Worm (Caenorhabditis elegans) whole organism, L1 larva: ENCODE data around the gene mtcu-2.

Experiments used
- C16A3.4 ChIP-seq: fragments of 150-350 bp; optimal IDR thresholded peaks from 2 replicates; lab custom pipeline; 2014; ENCODE audit warnings: missing biosample characterization, missing genetic modification characterization
- aha-1 ChIP-seq: fragments of 150-350 bp; optimal IDR thresholded peaks from 2 replicates; lab custom pipeline; 2014; ENCODE audit warnings: missing biosample characterization, missing genetic modification characterization
- blmp-1 ChIP-seq: fragments of 150-350 bp; optimal IDR thresholded peaks from 2 replicates; lab custom pipeline; 2014; ENCODE audit warnings: missing biosample characterization, missing genetic modification characterization
- ceh-82 ChIP-seq, 3 experiments: fragments of 150-350 bp in 1 of 3; sonication (generic microtip) in 2 of 3; optimal IDR thresholded peaks; 2 replicates each; lab custom pipeline; 2014 to 2017; ENCODE audit warnings: missing biosample characterization in 3 of 3, missing genetic modification characterization in 3 of 3
- ceh-88 ChIP-seq: fragments of 200-800 bp; sonication (Bioruptor generic); IDR thresholded peaks from 2 replicates; pipeline ENCODE4 v1.3.6; 2022; ENCODE audit warnings: missing genetic modification characterization, missing compliant biosample characterization
- dpl-1 ChIP-seq, 3 experiments: fragments of 150-350 bp in 2 of 3; sonication (generic microtip) in 1 of 3; optimal IDR thresholded peaks; 2 replicates each; lab custom pipeline; 2014 to 2017; ENCODE audit warnings: missing biosample characterization in 3 of 3, missing genetic modification characterization in 3 of 3, missing genetic modification reagents in 3 of 3
- efl-1 ChIP-seq, 4 experiments: fragments of 150-350 bp; optimal IDR thresholded peaks in 3 of 4; peaks in 1 of 4; 1 replicate in 1 of 4; 2 replicates in 3 of 4; lab custom pipeline; 2014; ENCODE audit warnings: missing biosample characterization in 2 of 4, missing genetic modification characterization in 2 of 4, missing genetic modification reagents in 2 of 4
- egl-13 ChIP-seq: sonication (generic microtip); optimal IDR thresholded peaks from 2 replicates; lab custom pipeline; 2016; ENCODE audit warnings: missing genotype, missing genetic modification reagents, missing genetic modification characterization, missing compliant biosample characterization
- egl-27 ChIP-seq, 2 experiments: fragments of 150-350 bp in 1 of 2; sonication (generic microtip); optimal IDR thresholded peaks; 3 replicates each; lab custom pipeline; 2017 to 2018; ENCODE audit warnings: missing biosample characterization in 2 of 2, missing genetic modification characterization in 2 of 2, missing genetic modification reagents in 2 of 2
- elt-3 ChIP-seq, 6 experiments: fragments of 150-350 bp in 1 of 6; sonication (generic microtip); optimal IDR thresholded peaks; 2 replicates each; lab custom pipeline; 2017 to 2018; ENCODE audit warnings: missing biosample characterization in 6 of 6, missing genetic modification characterization in 6 of 6, inconsistent platforms in 1 of 6
- ets-5 ChIP-seq: fragments of 200-800 bp; sonication (Bioruptor generic); IDR thresholded peaks from 2 replicates; pipeline ENCODE4 v1.3.6; 2022; ENCODE audit warnings: missing genetic modification characterization, missing compliant biosample characterization
- fos-1 ChIP-seq: fragments of 150-350 bp; optimal IDR thresholded peaks from 2 replicates; lab custom pipeline; 2014; ENCODE audit warnings: missing biosample characterization, missing genetic modification characterization
- grh-1 ChIP-seq: fragments of 200-800 bp; sonication (Bioruptor generic); IDR thresholded peaks from 2 replicates; pipeline ENCODE4 v1.3.6; 2022; ENCODE audit warnings: missing genetic modification reagents, missing genetic modification characterization, missing compliant biosample characterization
- hlh-4 ChIP-seq: sonication (generic microtip); optimal IDR thresholded peaks from 2 replicates; lab custom pipeline; 2016; ENCODE audit warnings: mild to moderate bottlenecking, missing genetic modification characterization, missing compliant biosample characterization
- hpl-2 ChIP-seq: fragments of 150-350 bp; optimal IDR thresholded peaks from 2 replicates; lab custom pipeline; 2014; ENCODE audit warnings: missing biosample characterization, missing genetic modification reagents, missing genetic modification characterization
- irx-1 ChIP-seq: sonication (generic microtip); optimal IDR thresholded peaks from 2 replicates; lab custom pipeline; 2016; ENCODE audit warnings: missing genetic modification characterization, missing compliant biosample characterization
- isw-1 ChIP-seq: fragments of 200-800 bp; sonication (Bioruptor generic); IDR thresholded peaks from 2 replicates; pipeline ENCODE4 v1.3.6; 2022; ENCODE audit warnings: missing genetic modification characterization, missing compliant biosample characterization
- lin-13 ChIP-seq: fragments of 150-350 bp; optimal IDR thresholded peaks from 2 replicates; lab custom pipeline; 2014; ENCODE audit warnings: missing biosample characterization, missing genetic modification reagents, missing genetic modification characterization
- lin-35 ChIP-seq, 2 experiments: fragments of 150-350 bp; optimal IDR thresholded peaks; 2 replicates each; lab custom pipeline; 2014; ENCODE audit warnings: missing biosample characterization in 2 of 2, missing genetic modification characterization in 2 of 2, missing genetic modification reagents in 2 of 2
- lin-39 ChIP-seq: fragments of 150-350 bp; optimal IDR thresholded peaks from 2 replicates; lab custom pipeline; 2014; ENCODE audit warnings: missing biosample characterization, missing genetic modification reagents, missing genetic modification characterization
- lir-3 ChIP-seq: sonication (generic microtip); optimal IDR thresholded peaks from 2 replicates; lab custom pipeline; 2016; ENCODE audit warnings: mild to moderate bottlenecking, missing genetic modification characterization, moderate library complexity, missing compliant biosample characterization; ENCODE audit not compliant: poor library complexity
- lsy-2 ChIP-seq, 2 experiments: fragments of 150-350 bp; optimal IDR thresholded peaks; 2 replicates each; lab custom pipeline; 2014; ENCODE audit warnings: missing biosample characterization in 2 of 2, missing genetic modification characterization in 2 of 2
- mab-9 ChIP-seq: fragments of 200-800 bp; sonication (Bioruptor generic); IDR thresholded peaks from 2 replicates; pipeline ENCODE4 v1.3.6; 2022; ENCODE audit warnings: missing genetic modification reagents, missing genetic modification characterization, missing compliant biosample characterization
- mef-2 ChIP-seq: fragments of 150-350 bp; optimal IDR thresholded peaks from 2 replicates; lab custom pipeline; 2014; ENCODE audit warnings: missing biosample characterization, missing genetic modification characterization
- nhr-12 ChIP-seq: sonication (generic microtip); optimal IDR thresholded peaks from 2 replicates; lab custom pipeline; 2017; ENCODE audit warnings: missing biosample characterization, missing genetic modification characterization
- nhr-19 ChIP-seq: fragments of 200-800 bp; sonication (Bioruptor generic); conservative IDR thresholded peaks from 2 replicates; pipeline ENCODE4 v1.3.6; 2022; ENCODE audit warnings: missing genetic modification characterization, missing compliant biosample characterization
- nhr-20 ChIP-seq: sonication (generic microtip); optimal IDR thresholded peaks from 2 replicates; lab custom pipeline; 2016; ENCODE audit warnings: mild to moderate bottlenecking, missing genetic modification characterization, missing compliant biosample characterization
- nhr-28 ChIP-seq: fragments of 150-350 bp; optimal IDR thresholded peaks from 2 replicates; lab custom pipeline; 2014; ENCODE audit warnings: missing biosample characterization, missing genetic modification characterization
- nhr-47 ChIP-seq: sonication (generic microtip); optimal IDR thresholded peaks from 2 replicates; lab custom pipeline; 2016; ENCODE audit warnings: mild to moderate bottlenecking, missing genetic modification characterization, moderate library complexity, missing compliant biosample characterization
- nhr-71 ChIP-seq: sonication (generic microtip); optimal IDR thresholded peaks from 2 replicates; lab custom pipeline; 2016; ENCODE audit warnings: mild to moderate bottlenecking, missing genetic modification characterization, moderate library complexity, missing compliant biosample characterization
- nhr-76 ChIP-seq: sonication (generic microtip); optimal IDR thresholded peaks from 2 replicates; lab custom pipeline; 2017; ENCODE audit warnings: missing biosample characterization, missing genetic modification characterization
- nhr-77 ChIP-seq: fragments of 150-350 bp; optimal IDR thresholded peaks from 2 replicates; lab custom pipeline; 2014; ENCODE audit warnings: missing biosample characterization, missing genetic modification characterization
- pax-3 ChIP-seq: fragments of 200-800 bp; sonication (Bioruptor generic); optimal IDR thresholded peaks from 2 replicates; lab custom pipeline; 2018; ENCODE audit warnings: mild to moderate bottlenecking, missing genetic modification characterization, moderate library complexity, missing compliant biosample characterization
- pqm-1 ChIP-seq: sonication (generic microtip); optimal IDR thresholded peaks from 3 replicates; lab custom pipeline; 2017; ENCODE audit warnings: missing biosample characterization, missing genetic modification characterization
- snu-23 ChIP-seq: sonication (generic microtip); optimal IDR thresholded peaks from 2 replicates; lab custom pipeline; 2016; ENCODE audit warnings: missing genetic modification characterization, missing compliant biosample characterization
- sox-4 ChIP-seq: sonication (generic microtip); optimal IDR thresholded peaks from 2 replicates; lab custom pipeline; 2016; ENCODE audit warnings: missing genetic modification characterization, missing compliant biosample characterization
- sup-37 ChIP-seq: fragments of 200-800 bp; sonication (Bioruptor generic); optimal IDR thresholded peaks from 2 replicates; lab custom pipeline; 2018; ENCODE audit warnings: mild to moderate bottlenecking, missing genetic modification characterization, missing compliant biosample characterization
- tbx-2 ChIP-seq: sonication (generic microtip); optimal IDR thresholded peaks from 2 replicates; lab custom pipeline; 2016; ENCODE audit warnings: missing genetic modification characterization, missing compliant biosample characterization
- tlp-1 ChIP-seq: fragments of 150-350 bp; optimal IDR thresholded peaks from 2 replicates; lab custom pipeline; 2014; ENCODE audit warnings: missing biosample characterization, missing genetic modification characterization
- unc-86 ChIP-seq: sonication (generic microtip); optimal IDR thresholded peaks from 2 replicates; lab custom pipeline; 2016; ENCODE audit warnings: missing genetic modification characterization, missing compliant biosample characterization
- unc-98 ChIP-seq: fragments of 200-800 bp; sonication (Bioruptor generic); IDR thresholded peaks from 2 replicates; pipeline ENCODE4 v1.3.6; 2022; ENCODE audit warnings: missing genetic modification characterization, missing compliant biosample characterization
- vab-15 ChIP-seq: sonication (generic microtip); optimal IDR thresholded peaks from 2 replicates; lab custom pipeline; 2017; ENCODE audit warnings: missing genotype, mild to moderate bottlenecking, missing genetic modification characterization, missing compliant biosample characterization
- zag-1 ChIP-seq: fragments of 150-350 bp; optimal IDR thresholded peaks from 2 replicates; lab custom pipeline; 2014; ENCODE audit warnings: missing biosample characterization, missing genetic modification characterization

mtcu-2 gene

DNA sequence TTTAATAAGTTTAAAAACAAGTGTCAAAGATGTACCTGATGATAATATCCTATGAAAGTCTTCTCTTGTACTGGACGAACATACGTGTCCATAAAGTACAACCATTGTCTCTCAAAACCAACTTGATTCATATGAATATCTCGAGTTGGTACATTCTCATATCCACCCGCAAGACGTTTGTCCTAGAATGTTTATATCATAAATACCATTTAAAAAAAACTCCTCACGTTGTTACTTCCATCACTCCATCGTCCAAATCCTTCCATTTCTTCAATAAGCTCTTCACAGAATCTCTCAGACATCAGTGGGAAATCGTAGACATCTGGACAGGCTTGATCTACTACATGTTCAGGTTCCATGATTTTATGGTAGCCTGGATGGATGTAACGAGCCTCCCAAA, 2.4 kb upstream of the mtcu-2 start:
- no peak for TF ChIP-seq efl-1 (optimal IDR thresholded peaks at IDR 0.05; lab: Kevin White, UChicago)
- TF ChIP-seq efl-1 (GFP tag; optimal IDR thresholded peaks at IDR 0.05 in 1 of 2; lab: Kevin White, UChicago), result peak in 1 of 2 experiments; percentile 28
- TF ChIP-seq vab-15 (tag; lab: Kevin White, UChicago), result no peak

DNA sequence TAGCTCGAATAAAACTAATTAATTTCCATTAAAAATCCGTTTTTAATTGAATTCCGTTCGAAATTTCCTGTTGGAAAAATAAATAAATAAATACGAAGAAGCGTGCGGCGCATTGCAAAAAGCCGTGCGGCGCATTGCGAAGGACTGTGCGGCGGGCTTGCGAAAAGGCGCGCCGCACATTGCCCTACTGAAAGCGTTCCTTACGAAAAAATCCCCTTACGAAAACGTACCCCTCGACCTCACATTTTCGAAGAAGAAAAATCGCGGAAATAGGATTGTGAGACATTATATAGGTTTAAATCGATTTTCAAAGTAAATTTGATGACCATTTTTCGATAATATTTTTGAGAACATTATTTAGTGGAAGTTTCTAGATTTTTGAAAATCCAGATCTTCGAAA, 1.8 kb upstream of the mtcu-2 start:
- TF ChIP-seq nhr-19 (GFP tag; lab: Robert Waterston, UW) (peak; percentile 81), efl-1 (optimal IDR thresholded peaks at IDR 0.05; lab: Kevin White, UChicago) (peak in 1 of 2 experiments; percentile 4), efl-1 (GFP tag; optimal IDR thresholded peaks at IDR 0.05 in 1 of 2; lab: Kevin White, UChicago) (peak in 1 of 2 experiments; percentile 87), grh-1 (GFP tag; lab: Robert Waterston, UW) (peak; percentile 63), ceh-88 (GFP tag; lab: Robert Waterston, UW) (peak; percentile 70), lsy-2 (tag; optimal IDR thresholded peaks at IDR 0.05; lab: Kevin White, UChicago) (peak in 1 of 2 experiments; percentile 28), unc-98 (peak; percentile 16; the same call in 1 of the 2 replicates), C16A3.4 (tag; lab: Kevin White, UChicago) (peak; percentile 8), isw-1 (GFP tag; lab: Robert Waterston, UW) (peak; percentile 77), mab-9 (GFP tag; lab: Robert Waterston, UW) (0 out of 2 replicates have a peak, but pooled peaks have one; percentile 15), nhr-71 (tag; lab: Kevin White, UChicago) (peak; percentile 16), dpl-1 (GFP tag; optimal IDR thresholded peaks at IDR 0.05; lab: Kevin White, UChicago) (peak in 1 of 3 experiments; percentile 17), nhr-47 (tag; lab: Kevin White, UChicago) (peak; percentile 15)

ce11 chrII:10029890-10030289, 3.1 kb downstream of the mtcu-2 start, which contains the start of gene ttc-36:
Gene ttc-36 (plus strand): TSS chrII:10030190.
- TF ChIP-seq zag-1 (no peak), hpl-2 (GFP tag; lab: Kevin White, UChicago) (no peak), ceh-82 (tag; optimal IDR thresholded peaks at IDR 0.05; lab: Kevin White, UChicago) (no peak), lin-39 (tag; lab: Kevin White, UChicago) (no peak), pax-3 (tag; lab: Kevin White, UChicago) (no peak), hlh-4 (tag; lab: Kevin White, UChicago) (no peak), egl-13 (tag; lab: Kevin White, UChicago) (no peak), nhr-19 (GFP tag; lab: Robert Waterston, UW) (no peak)
- TF ChIP-seq, all 84 proteins: peak for 0

ce11 chrII:10029044-10029443, 4.0 kb downstream of the mtcu-2 start:
- TF ChIP-seq aha-1 (tag; lab: Kevin White, UChicago), result no peak
- no peak for TF ChIP-seq dpl-1 (GFP tag; optimal IDR thresholded peaks at IDR 0.05; lab: Kevin White, UChicago)
- TF ChIP-seq tlp-1 (tag; lab: Kevin White, UChicago), result no peak
- no peak for TF ChIP-seq ceh-82 (tag; optimal IDR thresholded peaks at IDR 0.05; lab: Kevin White, UChicago)
- no peak for TF ChIP-seq mab-9 (GFP tag; lab: Robert Waterston, UW)
- TF ChIP-seq irx-1 (tag; lab: Kevin White, UChicago), result no peak
- peak in 1 of 2 experiments; percentile 8 for TF ChIP-seq lsy-2 (tag; optimal IDR thresholded peaks at IDR 0.05; lab: Kevin White, UChicago)
- TF ChIP-seq elt-3 (tag; optimal IDR thresholded peaks at IDR 0.05; lab: Kevin White, UChicago), result peak in 4 of 6 experiments; percentile 24 to 85 (median 59)
- no peak for TF ChIP-seq fos-1 (tag; lab: Kevin White, UChicago)
- no peak for TF ChIP-seq nhr-47 (tag; lab: Kevin White, UChicago)
- no peak for TF ChIP-seq unc-86 (tag; lab: Kevin White, UChicago)
- no peak for TF ChIP-seq zag-1
- TF ChIP-seq unc-98, result no peak
- no peak for TF ChIP-seq egl-13 (tag; lab: Kevin White, UChicago)
- no peak for TF ChIP-seq egl-27 (tag; optimal IDR thresholded peaks at IDR 0.05; lab: Kevin White, UChicago)
- peak; percentile 84 for TF ChIP-seq blmp-1 (tag; lab: Kevin White, UChicago)
- no peak for TF ChIP-seq nhr-77 (tag; lab: Kevin White, UChicago)
- TF ChIP-seq nhr-20 (tag; lab: Kevin White, UChicago), result peak; percentile 75
- no peak for TF ChIP-seq sup-37 (GFP tag; lab: Kevin White, UChicago)
- TF ChIP-seq isw-1 (GFP tag; lab: Robert Waterston, UW), result no peak
- TF ChIP-seq nhr-12 (tag; lab: Kevin White, UChicago), result no peak
- no peak for TF ChIP-seq ets-5
- TF ChIP-seq lin-13 (GFP tag; lab: Kevin White, UChicago), result no peak
- TF ChIP-seq nhr-28 (tag; lab: Kevin White, UChicago), result no peak
- TF ChIP-seq lin-39 (tag; lab: Kevin White, UChicago), result no peak
- TF ChIP-seq lin-35 (GFP tag; optimal IDR thresholded peaks at IDR 0.05; lab: Kevin White, UChicago), result peak in 1 of 2 experiments; percentile 57
- no peak for TF ChIP-seq sox-4 (tag; lab: Kevin White, UChicago)
- no peak for TF ChIP-seq nhr-76 (tag; lab: Kevin White, UChicago)
- no peak for TF ChIP-seq lir-3 (tag; lab: Kevin White, UChicago)
- TF ChIP-seq nhr-71 (tag; lab: Kevin White, UChicago), result peak; percentile 60
- TF ChIP-seq tbx-2 (tag; lab: Kevin White, UChicago), result peak; percentile 13
- no peak for TF ChIP-seq pqm-1
- no peak for TF ChIP-seq hpl-2 (GFP tag; lab: Kevin White, UChicago)
- TF ChIP-seq mef-2 (tag; lab: Kevin White, UChicago), result no peak
- TF ChIP-seq snu-23, result peak; percentile 59
